Worm (Caenorhabditis elegans) whole organism, L4 larva: ENCODE results near the gene dcn-1.

Experiments used
- fkh-10 ChIP-seq: fragments of 150-350 bp; optimal IDR thresholded peaks from 2 replicates; lab custom pipeline; 2014; ENCODE audit warnings: missing biosample characterization, missing genetic modification reagents, missing genetic modification characterization
- hif-1 ChIP-seq, 2 experiments: sonication (generic microtip); optimal IDR thresholded peaks; 2 replicates each; lab custom pipeline; 2016 to 2017; ENCODE audit warnings: missing compliant biosample characterization in 2 of 2, missing genetic modification characterization in 2 of 2, missing genetic modification reagents in 2 of 2, missing genotype in 2 of 2, mild to moderate bottlenecking in 1 of 2
- lin-15B ChIP-seq: fragments of 150-350 bp; sonication (generic microtip); optimal IDR thresholded peaks from 3 replicates; lab custom pipeline; 2014; ENCODE audit warnings: missing biosample characterization, missing genetic modification characterization
- pha-4 ChIP-seq, 2 experiments: fragments of 150-350 bp in 1 of 2; fragments of 200-800 bp in 1 of 2; sonication (Bioruptor generic) in 1 of 2; IDR thresholded peaks in 1 of 2; optimal IDR thresholded peaks in 1 of 2; 2 replicates each; pipeline versions ENCODE4 v1.3.6 to Lab custom; 2014 to 2022; ENCODE audit warnings: missing genetic modification characterization in 2 of 2, missing genetic modification reagents in 2 of 2, missing biosample characterization in 1 of 2, missing compliant biosample characterization in 1 of 2
- skn-1 ChIP-seq: fragments of 150-350 bp; optimal IDR thresholded peaks from 2 replicates; lab custom pipeline; 2014; ENCODE audit warnings: missing biosample characterization, missing genetic modification characterization
- snpc-4 ChIP-seq: fragments of 150-350 bp; optimal IDR thresholded peaks from 2 replicates; lab custom pipeline; 2014; ENCODE audit warnings: missing biosample characterization, missing genetic modification characterization
- spr-3 ChIP-seq: fragments of 200-800 bp; sonication (Bioruptor generic); optimal IDR thresholded peaks from 2 replicates; lab custom pipeline; 2018; ENCODE audit warnings: mild to moderate bottlenecking, missing genetic modification characterization, missing compliant biosample characterization

- TF ChIP-seq pha-4 (GFP tag; IDR thresholded peaks at IDR 0.05; lab: Robert Waterston, UW) (no peak), pha-4 (tag; optimal IDR thresholded peaks at IDR 0.05; lab: Kevin White, UChicago) (no peak), skn-1 (no peak), fkh-10 (GFP tag; lab: Kevin White, UChicago) (no peak), spr-3 (GFP tag; lab: Kevin White, UChicago) (no peak), hif-1 (tag; optimal IDR thresholded peaks at IDR 0.05; lab: Kevin White, UChicago) (no peak), lin-15B (tag; lab: Kevin White, UChicago) (no peak), snpc-4 (tag; lab: Kevin White, UChicago) (no peak)
These were observed 47.8 kb upstream of the dcn-1 start for ce11 chrIII:4265892-4266291.
